Fruit fly (Drosophila melanogaster) whole organism, embryonic: ENCODE results near the gene puc.

Experiments
- Atf3 ChIP-seq: fragments of 200-800 bp; sonication (Bioruptor generic); optimal IDR thresholded peaks from 3 replicates; lab custom pipeline; 2016; ENCODE audit warnings: missing biosample characterization, missing genetic modification characterization
- Bdp1 ChIP-seq: fragments of 200-800 bp; sonication (Bioruptor generic); optimal IDR thresholded peaks from 3 replicates; lab custom pipeline; 2016; ENCODE audit warnings: missing biosample characterization, missing genetic modification characterization
- C15 ChIP-seq: fragments of 200-800 bp; sonication (Bioruptor generic); IDR thresholded peaks from 3 replicates; pipeline ENCODE4 v1.3.6; 2022; ENCODE audit warnings: missing biosample characterization, missing genetic modification characterization
- CG10209 ChIP-seq: fragments of 200-800 bp; sonication (Bioruptor generic); optimal IDR thresholded peaks from 3 replicates; lab custom pipeline; 2017; ENCODE audit warnings: missing biosample characterization, mild to moderate bottlenecking, missing genetic modification characterization, missing genetic modification reagents
- CG10366 ChIP-seq: fragments of 200-800 bp; sonication (Bioruptor generic); IDR thresholded peaks from 2 replicates; pipeline ENCODE4 v1.3.6; 2022; ENCODE audit warnings: missing biosample characterization, missing genetic modification characterization
- CG10431 ChIP-seq: fragments of 200-800 bp; sonication (Bioruptor generic); optimal IDR thresholded peaks from 3 replicates; lab custom pipeline; 2018; ENCODE audit warnings: missing biosample characterization, mild to moderate bottlenecking, missing genetic modification characterization
- CG11695 ChIP-seq: fragments of 200-800 bp; sonication (Bioruptor generic); IDR thresholded peaks from 3 replicates; pipeline ENCODE4 v1.3.6; 2022; ENCODE audit warnings: missing biosample characterization, missing genetic modification characterization
- CG12071 ChIP-seq: fragments of 200-800 bp; sonication (Bioruptor generic); optimal IDR thresholded peaks from 3 replicates; lab custom pipeline; 2018; ENCODE audit warnings: missing biosample characterization, mild to moderate bottlenecking, missing genetic modification characterization
- CG12659 ChIP-seq: fragments of 200-800 bp; sonication (Bioruptor generic); optimal IDR thresholded peaks from 3 replicates; lab custom pipeline; 2017; ENCODE audit warnings: mild to moderate bottlenecking, missing biosample characterization, missing genetic modification reagents, missing genetic modification characterization
- CG15269 ChIP-seq: fragments of 200-800 bp; sonication (Bioruptor generic); optimal IDR thresholded peaks from 2 replicates; lab custom pipeline; 2018; ENCODE audit warnings: missing biosample characterization, mild to moderate bottlenecking, missing genetic modification characterization, moderate library complexity
- CG1832 ChIP-seq: fragments of 200-800 bp; sonication (Bioruptor generic); optimal IDR thresholded peaks from 2 replicates; lab custom pipeline; 2017; ENCODE audit warnings: missing biosample characterization, mild to moderate bottlenecking, missing genetic modification characterization, inconsistent platforms
- CG32767 ChIP-seq: fragments of 200-800 bp; sonication (Bioruptor generic); IDR thresholded peaks from 2 replicates; pipeline ENCODE4 v1.3.6; 2022; ENCODE audit warnings: missing biosample characterization, missing genetic modification characterization
- CG3726 ChIP-seq: fragments of 200-800 bp; sonication (Bioruptor generic); IDR thresholded peaks from 3 replicates; pipeline ENCODE4, ENCODE4 v1.3.6; 2022; ENCODE audit warnings: missing biosample characterization, missing genetic modification characterization
- CG4424 ChIP-seq: fragments of 200-800 bp; sonication (Bioruptor generic); optimal IDR thresholded peaks from 3 replicates; lab custom pipeline; 2016; ENCODE audit warnings: missing biosample characterization, missing genetic modification characterization
- CG6654 ChIP-seq: fragments of 200-800 bp; sonication (Bioruptor generic); optimal IDR thresholded peaks from 2 replicates; lab custom pipeline; 2017; ENCODE audit warnings: missing biosample characterization, mild to moderate bottlenecking, missing genetic modification characterization
- CG9727 ChIP-seq: fragments of 200-800 bp; sonication (Bioruptor generic); optimal IDR thresholded peaks from 3 replicates; lab custom pipeline; 2017; ENCODE audit warnings: missing biosample characterization, mild to moderate bottlenecking, missing genetic modification characterization
- CkIIα-i1 ChIP-seq: fragments of 200-800 bp; sonication (Bioruptor generic); IDR thresholded peaks from 2 replicates; pipeline ENCODE4 v1.3.6; 2022; ENCODE audit warnings: missing biosample characterization, missing genetic modification characterization
- Deaf1 ChIP-seq: fragments of 200-800 bp; optimal IDR thresholded peaks from 3 replicates; lab custom pipeline; 2019; ENCODE audit warnings: missing biosample characterization, mild to moderate bottlenecking, missing genetic modification characterization, moderate library complexity
- Eip74EF ChIP-seq, 2 experiments: fragments of 200-800 bp in 1 of 2; fragments of >200 bp in 1 of 2; sonication (Bioruptor generic) in 1 of 2; optimal IDR thresholded peaks; 2 replicates each; lab custom pipeline; 2017 to 2019; ENCODE audit warnings: missing biosample characterization in 2 of 2, missing genetic modification characterization in 2 of 2, mild to moderate bottlenecking in 1 of 2, moderate library complexity in 1 of 2
- Ets65A ChIP-seq: fragments of 200-800 bp; sonication (Bioruptor generic); peaks from one replicate; lab custom pipeline; 2016; ENCODE audit warnings: missing biosample characterization, missing genetic modification characterization
- HLH4C ChIP-seq: fragments of 200-800 bp; sonication (Bioruptor generic); IDR thresholded peaks from 3 replicates; pipeline ENCODE4 v1.3.6; 2022; ENCODE audit warnings: missing biosample characterization, missing genetic modification characterization; ENCODE audit not compliant: partially characterized antibody
- HLH54F ChIP-seq: fragments of 200-800 bp; sonication (Bioruptor generic); optimal IDR thresholded peaks from 3 replicates; lab custom pipeline; 2016; ENCODE audit warnings: missing biosample characterization, missing genetic modification characterization
- Hey ChIP-seq: fragments of 200-800 bp; sonication (Bioruptor generic); optimal IDR thresholded peaks from 3 replicates; lab custom pipeline; 2018; ENCODE audit warnings: missing biosample characterization, mild to moderate bottlenecking, missing genetic modification characterization
- Lim3 ChIP-seq: fragments of 200-800 bp; sonication (Bioruptor generic); IDR thresholded peaks from 2 replicates; pipeline ENCODE4 v1.3.6; 2022; ENCODE audit warnings: missing biosample characterization, missing genetic modification characterization
- MTF-1 ChIP-seq: fragments of 200-800 bp; sonication (Bioruptor generic); optimal IDR thresholded peaks from 2 replicates; lab custom pipeline; 2018; ENCODE audit warnings: missing biosample characterization, mild to moderate bottlenecking, missing genetic modification characterization, borderline replicate concordance
- Med ChIP-seq: fragments of 200-800 bp; sonication (Bioruptor generic); peaks from one replicate; lab custom pipeline; 2016; ENCODE audit warnings: missing biosample characterization, missing genetic modification characterization, mild to moderate bottlenecking, inconsistent platforms, moderate library complexity
- Nf-YC ChIP-seq: fragments of 200-800 bp; optimal IDR thresholded peaks from 3 replicates; lab custom pipeline; 2019; ENCODE audit warnings: missing biosample characterization, mild to moderate bottlenecking, missing genetic modification characterization, moderate library complexity
- Pdp1 ChIP-seq, 2 experiments: fragments of 200-800 bp; sonication (Bioruptor generic); optimal IDR thresholded peaks; 3 replicates each; lab custom pipeline; 2016; ENCODE audit warnings: missing biosample characterization in 2 of 2, missing genetic modification characterization in 2 of 2, mild to moderate bottlenecking in 1 of 2, moderate library complexity in 1 of 2
- Poxn ChIP-seq: fragments of 200-800 bp; sonication (Bioruptor generic); IDR thresholded peaks from 2 replicates; pipeline ENCODE4 v1.3.6; 2022; ENCODE audit warnings: missing biosample characterization, missing genetic modification characterization
- Sin3A ChIP-seq: fragments of >200 bp; optimal IDR thresholded peaks from 2 replicates; lab custom pipeline; 2018
- Stat92E ChIP-seq, 3 experiments: fragments of >200 bp in 2 of 3; fragments of 200-800 bp in 1 of 3; sonication (Bioruptor generic) in 1 of 3; optimal IDR thresholded peaks; 2 replicates each; lab custom pipeline; 2017 to 2019; ENCODE audit warnings: missing biosample characterization in 3 of 3, missing genetic modification characterization in 3 of 3, mild to moderate bottlenecking in 1 of 3, moderate library complexity in 1 of 3
- ash1 ChIP-seq: fragments of 200-800 bp; sonication (Bioruptor generic); optimal IDR thresholded peaks from 2 replicates; lab custom pipeline; 2018; ENCODE audit warnings: missing biosample characterization, mild to moderate bottlenecking, missing genetic modification characterization
- chm ChIP-seq: fragments of 200-800 bp; sonication (Bioruptor generic); IDR thresholded peaks from 2 replicates; pipeline ENCODE4 v1.3.6; 2022; ENCODE audit warnings: missing biosample characterization, missing genetic modification characterization
- dmrt99B ChIP-seq: fragments of 200-800 bp; sonication (Bioruptor generic); optimal IDR thresholded peaks from 2 replicates; lab custom pipeline; 2018; ENCODE audit warnings: missing biosample characterization, mild to moderate bottlenecking, missing genetic modification characterization, moderate library complexity
- dysf ChIP-seq: fragments of 200-800 bp; sonication (Bioruptor generic); IDR thresholded peaks from 3 replicates; pipeline ENCODE4 v1.3.6; 2022; ENCODE audit warnings: missing biosample characterization, missing genetic modification characterization
- esg ChIP-seq: fragments of 200-800 bp; sonication (Bioruptor generic); conservative IDR thresholded peaks from 2 replicates; pipeline ENCODE4 v1.3.6; 2022; ENCODE audit warnings: missing biosample characterization, missing genetic modification characterization
- eyg ChIP-seq: fragments of 200-800 bp; sonication (Bioruptor generic); optimal IDR thresholded peaks from 3 replicates; lab custom pipeline; 2016; ENCODE audit warnings: missing biosample characterization, missing genetic modification characterization
- fu2 ChIP-seq: fragments of 200-800 bp; sonication (Bioruptor generic); optimal IDR thresholded peaks from 2 replicates; lab custom pipeline; 2016; ENCODE audit warnings: missing biosample characterization, missing genetic modification characterization
- gfzf ChIP-seq: fragments of 200-800 bp; sonication (Bioruptor generic); optimal IDR thresholded peaks from 2 replicates; lab custom pipeline; 2016; ENCODE audit warnings: missing biosample characterization, mild to moderate bottlenecking, missing genetic modification characterization, moderate library complexity
- gro ChIP-seq: fragments of 200-800 bp; sonication (Bioruptor generic); optimal IDR thresholded peaks from 2 replicates; lab custom pipeline; 2016; ENCODE audit warnings: missing biosample characterization, missing genetic modification characterization
- gsb ChIP-seq: fragments of 200-800 bp; sonication (Bioruptor generic); IDR thresholded peaks from 2 replicates; pipeline ENCODE4 v1.3.6; 2022; ENCODE audit warnings: missing biosample characterization, missing genetic modification characterization
- her ChIP-seq: fragments of 200-800 bp; sonication (Bioruptor generic); optimal IDR thresholded peaks from 2 replicates; lab custom pipeline; 2016; ENCODE audit warnings: missing biosample characterization, missing genetic modification characterization
- jing ChIP-seq: fragments of 200-800 bp; sonication (Bioruptor generic); optimal IDR thresholded peaks from 2 replicates; lab custom pipeline; 2018; ENCODE audit warnings: missing biosample characterization, mild to moderate bottlenecking, missing genetic modification characterization
- lilli ChIP-seq: fragments of 200-800 bp; sonication (Bioruptor generic); optimal IDR thresholded peaks from 3 replicates; lab custom pipeline; 2016; ENCODE audit warnings: missing biosample characterization, missing genetic modification characterization
- onecut ChIP-seq: fragments of 200-800 bp; sonication (Bioruptor generic); IDR thresholded peaks from 2 replicates; pipeline ENCODE4 v1.3.6; 2022; ENCODE audit warnings: missing biosample characterization, missing genetic modification characterization
- pfk ChIP-seq: fragments of 200-800 bp; sonication (Bioruptor generic); optimal IDR thresholded peaks from 2 replicates; lab custom pipeline; 2018; ENCODE audit warnings: missing biosample characterization, mild to moderate bottlenecking, missing genetic modification characterization, moderate library complexity
- seq ChIP-seq: fragments of 200-800 bp; sonication (Bioruptor generic); IDR thresholded peaks from 2 replicates; pipeline ENCODE4 v1.3.6; 2022; ENCODE audit warnings: missing biosample characterization, missing genetic modification characterization
- shn ChIP-seq: fragments of 200-800 bp; sonication (Bioruptor generic); optimal IDR thresholded peaks from 3 replicates; lab custom pipeline; 2016; ENCODE audit warnings: missing biosample characterization, missing genetic modification characterization
- sim ChIP-seq: fragments of 200-800 bp; sonication (Bioruptor generic); IDR thresholded peaks from 2 replicates; pipeline ENCODE4 v1.3.6; 2022; ENCODE audit warnings: missing biosample characterization, missing genetic modification characterization
- stwl ChIP-seq: fragments of 200-800 bp; sonication (Bioruptor generic); optimal IDR thresholded peaks from 3 replicates; lab custom pipeline; 2018; ENCODE audit warnings: missing biosample characterization, mild to moderate bottlenecking, missing genetic modification characterization, moderate library complexity
- unpg ChIP-seq: fragments of 200-800 bp; sonication (Bioruptor generic); optimal IDR thresholded peaks from 3 replicates; lab custom pipeline; 2018; ENCODE audit warnings: missing biosample characterization, mild to moderate bottlenecking, missing genetic modification characterization, moderate library complexity

puc gene

dm6 chr3R:8115205-8115604 is 10.1 kb downstream of the puc start (continued):
- TF ChIP-seq Nf-YC (tag; lab: Kevin White, UChicago): peak; percentile 20
- TF ChIP-seq CG32767: 0 out of 2 replicates have a peak, but pooled peaks have one; percentile 17
- peak; percentile 53 for TF ChIP-seq gro (GFP tag; lab: Kevin White, UChicago)
- TF ChIP-seq dysf: no peak
- no peak for TF ChIP-seq gfzf (GFP tag; lab: Kevin White, UChicago)
- no peak for TF ChIP-seq Bdp1 (GFP tag; lab: Kevin White, UChicago)
- no peak for TF ChIP-seq Stat92E (GFP tag; optimal IDR thresholded peaks at IDR 0.05; lab: Kevin White, UChicago)
- TF ChIP-seq Med (GFP tag; lab: Kevin White, UChicago): peak; percentile 79
- TF ChIP-seq stwl: no peak
- TF ChIP-seq ash1 (GFP tag; lab: Kevin White, UChicago): peak; percentile 53
- TF ChIP-seq jing (GFP tag; lab: Kevin White, UChicago): no peak
- no peak for TF ChIP-seq Eip74EF (GFP tag; optimal IDR thresholded peaks at IDR 0.05; lab: Kevin White, UChicago)
- no peak for TF ChIP-seq lilli
- peak; percentile 44 for TF ChIP-seq CG12071 (GFP tag; lab: Kevin White, UChicago)
- TF ChIP-seq HLH54F (GFP tag; lab: Kevin White, UChicago): no peak
- TF ChIP-seq eyg (GFP tag; lab: Kevin White, UChicago): no peak
- TF ChIP-seq her: no peak
- peak; percentile 38; the same call in 1 of the 2 replicates for TF ChIP-seq seq
- TF ChIP-seq CG6654: no peak
- TF ChIP-seq C15 (GFP tag; lab: Robert Waterston, UW): no peak
- TF ChIP-seq CG4424 (GFP tag; lab: Kevin White, UChicago): no peak
- peak; percentile 39 for TF ChIP-seq CG10209 (GFP tag; lab: Kevin White, UChicago)
- TF ChIP-seq CG10366 (GFP tag; lab: Robert Waterston, UW): no peak
- TF ChIP-seq CG1832 (GFP tag; lab: Kevin White, UChicago): no peak
- TF ChIP-seq Atf3 (GFP tag; lab: Kevin White, UChicago): no peak
- 0 out of 2 replicates have a peak, but pooled peaks have one; percentile 24 for TF ChIP-seq onecut
- no peak for TF ChIP-seq shn (GFP tag; lab: Kevin White, UChicago)
- TF ChIP-seq CG10431: no peak
- TF ChIP-seq CG3726 (GFP tag; lab: Robert Waterston, UW): no peak
- TF ChIP-seq dmrt99B (tag; lab: Kevin White, UChicago): peak; percentile 11
- no peak for TF ChIP-seq CkIIα-i1 (GFP tag; lab: Robert Waterston, UW)
- TF ChIP-seq CG12659 (GFP tag; lab: Kevin White, UChicago): no peak
- peak; percentile 42; the same call in 1 of the 2 replicates for TF ChIP-seq chm
- peak in 1 of 2 experiments; percentile 19 for TF ChIP-seq Pdp1 (GFP tag; optimal IDR thresholded peaks at IDR 0.05; lab: Kevin White, UChicago)
- no peak for TF ChIP-seq esg (GFP tag; lab: Robert Waterston, UW)
- no peak for TF ChIP-seq Deaf1 (tag; lab: Kevin White, UChicago)
- TF ChIP-seq HLH4C (GFP tag; lab: Robert Waterston, UW): no peak
- TF ChIP-seq CG11695 (GFP tag; lab: Robert Waterston, UW): peak; percentile 54; the same call in 1 of the 3 replicates
- no peak for TF ChIP-seq sim (GFP tag; lab: Robert Waterston, UW)
- TF ChIP-seq pfk (GFP tag; lab: Kevin White, UChicago): peak; percentile 59
- TF ChIP-seq fu2 (GFP tag; lab: Kevin White, UChicago): no peak
- TF ChIP-seq gsb: peak; percentile 36; the same call in 1 of the 2 replicates
- peak; percentile 7 for TF ChIP-seq CG9727 (GFP tag; lab: Kevin White, UChicago)
- peak; percentile 2 for TF ChIP-seq CG15269 (tag; lab: Kevin White, UChicago)
- no peak for TF ChIP-seq Lim3 (GFP tag; lab: Robert Waterston, UW)
- TF ChIP-seq Ets65A (GFP tag; lab: Kevin White, UChicago): no peak
- TF ChIP-seq unpg: peak; percentile 26
- no peak for TF ChIP-seq MTF-1
- no peak for TF ChIP-seq Sin3A
- TF ChIP-seq Poxn: no peak
- TF ChIP-seq Hey: peak; percentile 36
